Fruit fly (Drosophila melanogaster) whole organism, embryonic: ENCODE measurements around the gene CG2865.
A peak's percentile ranks its signal among the peaks of the same experiment; 100 is the strongest.

Source experiments
- Antp ChIP-seq: fragments of 200-800 bp; sonication (Bioruptor generic); optimal IDR thresholded peaks from 3 replicates; lab custom pipeline; 2016; ENCODE audit warnings: missing biosample characterization, missing genetic modification characterization
- Atf3 ChIP-seq: fragments of 200-800 bp; sonication (Bioruptor generic); optimal IDR thresholded peaks from 3 replicates; lab custom pipeline; 2016; ENCODE audit warnings: missing biosample characterization, missing genetic modification characterization
- Atf6 ChIP-seq: fragments of 200-800 bp; sonication (Bioruptor generic); IDR thresholded peaks from 2 replicates; pipeline ENCODE4 v1.3.6; 2022; ENCODE audit warnings: missing biosample characterization, missing genetic modification characterization
- BEAF-32 ChIP-seq: fragments of 200-800 bp; sonication (Bioruptor generic); optimal IDR thresholded peaks from 3 replicates; lab custom pipeline; 2017; ENCODE audit warnings: missing biosample characterization, missing genetic modification characterization, mild to moderate bottlenecking, moderate library complexity, missing genetic modification reagents
- Bgb ChIP-seq: fragments of 200-800 bp; sonication (Bioruptor generic); IDR thresholded peaks from 2 replicates; pipeline ENCODE4 v1.3.6; 2022; ENCODE audit warnings: missing biosample characterization, missing genetic modification characterization; ENCODE audit not compliant: partially characterized antibody
- CG11723 ChIP-seq: fragments of 200-800 bp; sonication (Bioruptor generic); optimal IDR thresholded peaks from 2 replicates; lab custom pipeline; 2017; ENCODE audit warnings: missing biosample characterization, mild to moderate bottlenecking, missing genetic modification characterization
- CG12155 ChIP-seq: fragments of 200-800 bp; sonication (Bioruptor generic); optimal IDR thresholded peaks from 3 replicates; lab custom pipeline; 2016; ENCODE audit warnings: missing biosample characterization, missing genetic modification characterization
- CG12219 ChIP-seq: fragments of 200-800 bp; sonication (Bioruptor generic); optimal IDR thresholded peaks from 3 replicates; lab custom pipeline; 2018; ENCODE audit warnings: missing biosample characterization, mild to moderate bottlenecking, missing genetic modification characterization
- CG12769 ChIP-seq: fragments of 200-800 bp; sonication (Bioruptor generic); optimal IDR thresholded peaks from 2 replicates; lab custom pipeline; 2019; ENCODE audit warnings: missing biosample characterization, mild to moderate bottlenecking, missing genetic modification characterization, moderate library complexity
- CG13287 ChIP-seq: fragments of 200-800 bp; sonication (Bioruptor generic); IDR thresholded peaks from 2 replicates; pipeline ENCODE4 v1.3.6; 2022; ENCODE audit warnings: missing biosample characterization, missing genetic modification characterization; ENCODE audit not compliant: partially characterized antibody
- CG14710 ChIP-seq: fragments of 200-800 bp; sonication (Bioruptor generic); optimal IDR thresholded peaks from 3 replicates; lab custom pipeline; 2019; ENCODE audit warnings: missing biosample characterization, mild to moderate bottlenecking, missing genetic modification characterization, moderate library complexity
- CG15514 ChIP-seq: fragments of 200-800 bp; sonication (Bioruptor generic); optimal IDR thresholded peaks from 3 replicates; lab custom pipeline; 2017; ENCODE audit warnings: missing biosample characterization, missing genetic modification characterization, mild to moderate bottlenecking, moderate library complexity, missing genetic modification reagents
- CG18476 ChIP-seq: fragments of 200-800 bp; sonication (Bioruptor generic); optimal IDR thresholded peaks from 2 replicates; lab custom pipeline; 2016; ENCODE audit warnings: missing biosample characterization, mild to moderate bottlenecking, missing genetic modification characterization
- CG2202 ChIP-seq: fragments of 200-800 bp; sonication (Bioruptor generic); optimal IDR thresholded peaks from 2 replicates; lab custom pipeline; 2018; ENCODE audit warnings: missing biosample characterization, mild to moderate bottlenecking, missing genetic modification characterization
- CG2889 ChIP-seq: fragments of 200-800 bp; sonication (Bioruptor generic); IDR thresholded peaks from 3 replicates; pipeline ENCODE4 v1.3.6; 2022; ENCODE audit warnings: missing biosample characterization, missing genetic modification characterization
- CG30020 ChIP-seq: fragments of 200-800 bp; optimal IDR thresholded peaks from 2 replicates; lab custom pipeline; 2019; ENCODE audit warnings: missing biosample characterization, mild to moderate bottlenecking, missing genetic modification characterization, moderate library complexity
- CG30403 ChIP-seq: fragments of 200-800 bp; sonication (Bioruptor generic); optimal IDR thresholded peaks from 3 replicates; lab custom pipeline; 2016; ENCODE audit warnings: missing biosample characterization, missing genetic modification characterization
- CG31441 ChIP-seq: fragments of 200-800 bp; sonication (Bioruptor generic); IDR thresholded peaks from 2 replicates; pipeline ENCODE4 v1.3.6; 2022; ENCODE audit warnings: missing biosample characterization, missing genetic modification characterization
- CG4282 ChIP-seq: fragments of 200-800 bp; sonication (Bioruptor generic); optimal IDR thresholded peaks from 2 replicates; lab custom pipeline; 2016; ENCODE audit warnings: missing biosample characterization, missing genetic modification characterization
- CG4424 ChIP-seq: fragments of 200-800 bp; sonication (Bioruptor generic); optimal IDR thresholded peaks from 3 replicates; lab custom pipeline; 2016; ENCODE audit warnings: missing biosample characterization, missing genetic modification characterization
- CG4820 ChIP-seq: fragments of 200-800 bp; sonication (Bioruptor generic); optimal IDR thresholded peaks from 3 replicates; lab custom pipeline; 2016; ENCODE audit warnings: missing biosample characterization, missing genetic modification characterization
- CG6689 ChIP-seq: fragments of 200-800 bp; sonication (Bioruptor generic); IDR thresholded peaks from 2 replicates; pipeline ENCODE4 v1.3.6; 2022; ENCODE audit warnings: missing biosample characterization, missing genetic modification characterization
- CHES-1-like ChIP-seq: fragments of 200-800 bp; sonication (Bioruptor generic); optimal IDR thresholded peaks from 2 replicates; lab custom pipeline; 2016; ENCODE audit warnings: missing biosample characterization, missing genetic modification characterization
- CkIIα-i1 ChIP-seq: fragments of 200-800 bp; sonication (Bioruptor generic); IDR thresholded peaks from 2 replicates; pipeline ENCODE4 v1.3.6; 2022; ENCODE audit warnings: missing biosample characterization, missing genetic modification characterization
- Doc3 ChIP-seq: fragments of 200-800 bp; sonication (Bioruptor generic); IDR thresholded peaks from 3 replicates; pipeline ENCODE4 v1.3.6; 2022; ENCODE audit warnings: missing biosample characterization, missing genetic modification characterization; ENCODE audit not compliant: partially characterized antibody
- Dref ChIP-seq: fragments of 200-800 bp; sonication (Bioruptor generic); IDR thresholded peaks from 2 replicates; pipeline ENCODE4 v1.3.6; 2022; ENCODE audit warnings: missing biosample characterization, missing genetic modification characterization
- E2f2 ChIP-seq: fragments of 200-800 bp; sonication (Bioruptor generic); IDR thresholded peaks from 2 replicates; pipeline ENCODE4 v1.3.6; 2022; ENCODE audit warnings: missing biosample characterization, missing genetic modification characterization
- HLH4C ChIP-seq: fragments of 200-800 bp; sonication (Bioruptor generic); IDR thresholded peaks from 3 replicates; pipeline ENCODE4 v1.3.6; 2022; ENCODE audit warnings: missing biosample characterization, missing genetic modification characterization; ENCODE audit not compliant: partially characterized antibody
- Hr78 ChIP-seq, 2 experiments: fragments of 200-800 bp in 1 of 2; fragments of >200 bp in 1 of 2; sonication (Bioruptor generic) in 1 of 2; optimal IDR thresholded peaks; 2 replicates each; lab custom pipeline; 2017 to 2019; ENCODE audit warnings: missing biosample characterization in 2 of 2, missing genetic modification characterization in 2 of 2, mild to moderate bottlenecking in 1 of 2, moderate library complexity in 1 of 2
- MBD-R2 ChIP-seq: fragments of 200-800 bp; sonication (Bioruptor generic); IDR thresholded peaks from 2 replicates; pipeline ENCODE4 v1.3.6; 2022; ENCODE audit warnings: missing biosample characterization, missing genetic modification characterization
- Mrtf ChIP-seq: fragments of 200-800 bp; sonication (Bioruptor generic); IDR thresholded peaks from 3 replicates; pipeline ENCODE4 v1.3.6; 2022; ENCODE audit warnings: missing biosample characterization, missing genetic modification characterization
- NC2β ChIP-seq: fragments of 200-800 bp; sonication (Bioruptor generic); optimal IDR thresholded peaks from 2 replicates; lab custom pipeline; 2016; ENCODE audit warnings: missing biosample characterization, missing genetic modification characterization
- Nf-YA ChIP-seq: fragments of 200-800 bp; sonication (Bioruptor generic); IDR thresholded peaks from 2 replicates; pipeline ENCODE4 v1.3.6; 2022; ENCODE audit warnings: missing biosample characterization, missing genetic modification characterization
- Opbp ChIP-seq: fragments of 200-800 bp; sonication (Bioruptor generic); IDR thresholded peaks from 3 replicates; pipeline ENCODE4 v1.3.6; 2022; ENCODE audit warnings: missing biosample characterization, missing genetic modification characterization; ENCODE audit not compliant: partially characterized antibody
- Spps ChIP-seq: fragments of 200-800 bp; sonication (Bioruptor generic); optimal IDR thresholded peaks from 2 replicates; lab custom pipeline; 2018; ENCODE audit warnings: missing biosample characterization, mild to moderate bottlenecking, missing genetic modification characterization
- ara ChIP-seq: fragments of 200-800 bp; sonication (Bioruptor generic); IDR thresholded peaks from 2 replicates; pipeline ENCODE4 v1.3.6; 2022; ENCODE audit warnings: missing biosample characterization, missing genetic modification characterization
- bab2 ChIP-seq: fragments of 200-800 bp; sonication (Bioruptor generic); optimal IDR thresholded peaks from 2 replicates; lab custom pipeline; 2016; ENCODE audit warnings: missing biosample characterization, missing genetic modification characterization
- bigmax ChIP-seq: fragments of 200-800 bp; sonication (Bioruptor generic); optimal IDR thresholded peaks from 2 replicates; lab custom pipeline; 2018; ENCODE audit warnings: missing biosample characterization, mild to moderate bottlenecking, missing genetic modification characterization
- chn ChIP-seq: fragments of 200-800 bp; sonication (Bioruptor generic); optimal IDR thresholded peaks from 2 replicates; lab custom pipeline; 2016; ENCODE audit warnings: missing biosample characterization, missing genetic modification characterization
- fd3F ChIP-seq: fragments of 200-800 bp; sonication (Bioruptor generic); optimal IDR thresholded peaks from 2 replicates; lab custom pipeline; 2018; ENCODE audit warnings: missing biosample characterization, mild to moderate bottlenecking, missing genetic modification characterization, moderate library complexity
- gsb-n ChIP-seq: fragments of 200-800 bp; sonication (Bioruptor generic); optimal IDR thresholded peaks from 3 replicates; lab custom pipeline; 2018; ENCODE audit warnings: missing biosample characterization, mild to moderate bottlenecking, missing genetic modification characterization
- insv ChIP-seq, 2 experiments: fragments of 200-800 bp; sonication (Bioruptor generic); optimal IDR thresholded peaks; 3 replicates each; lab custom pipeline; 2016 to 2018; ENCODE audit warnings: missing biosample characterization in 2 of 2, missing genetic modification characterization in 2 of 2
- luna ChIP-seq: fragments of 200-800 bp; sonication (Bioruptor generic); optimal IDR thresholded peaks from 2 replicates; lab custom pipeline; 2016; ENCODE audit warnings: missing biosample characterization, missing genetic modification characterization
- p53 ChIP-seq: fragments of 200-800 bp; sonication (Bioruptor generic); optimal IDR thresholded peaks from 2 replicates; lab custom pipeline; 2016; ENCODE audit warnings: missing biosample characterization, missing genetic modification characterization
- ro ChIP-seq: fragments of 200-800 bp; sonication (Bioruptor generic); IDR thresholded peaks from 2 replicates; pipeline ENCODE4 v1.3.6; 2022; ENCODE audit warnings: missing biosample characterization, missing genetic modification characterization
- sim ChIP-seq: fragments of 200-800 bp; sonication (Bioruptor generic); IDR thresholded peaks from 2 replicates; pipeline ENCODE4 v1.3.6; 2022; ENCODE audit warnings: missing biosample characterization, missing genetic modification characterization
- slp2 ChIP-seq: fragments of 200-800 bp; sonication (Bioruptor generic); optimal IDR thresholded peaks from 2 replicates; lab custom pipeline; 2016; ENCODE audit warnings: missing biosample characterization, missing genetic modification characterization
- sna ChIP-seq: fragments of 200-800 bp; sonication (Bioruptor generic); IDR thresholded peaks from 2 replicates; pipeline ENCODE4 v1.3.6; 2022; ENCODE audit warnings: missing biosample characterization, missing genetic modification characterization; ENCODE audit not compliant: partially characterized antibody
- stwl ChIP-seq: fragments of 200-800 bp; sonication (Bioruptor generic); optimal IDR thresholded peaks from 3 replicates; lab custom pipeline; 2018; ENCODE audit warnings: missing biosample characterization, mild to moderate bottlenecking, missing genetic modification characterization, moderate library complexity
- tap ChIP-seq: fragments of 200-800 bp; optimal IDR thresholded peaks from 3 replicates; lab custom pipeline; 2019; ENCODE audit warnings: missing biosample characterization, mild to moderate bottlenecking, missing genetic modification characterization, moderate library complexity
- unpg ChIP-seq: fragments of 200-800 bp; sonication (Bioruptor generic); optimal IDR thresholded peaks from 3 replicates; lab custom pipeline; 2018; ENCODE audit warnings: missing biosample characterization, mild to moderate bottlenecking, missing genetic modification characterization, moderate library complexity

CG2865 gene

dm6 chrX:2251688-2252087 lies 41.5 kb downstream of the CG2865 start, which contains the start of gene CG3191 (continued):
- TF ChIP-seq CG2202: no peak
- no peak for TF ChIP-seq CG6689 (GFP tag; lab: Robert Waterston, UW)
- no peak for TF ChIP-seq bigmax (GFP tag; lab: Kevin White, UChicago)
- no peak for TF ChIP-seq chn (GFP tag; lab: Kevin White, UChicago)
- TF ChIP-seq CHES-1-like (GFP tag; lab: Kevin White, UChicago): no peak
- TF ChIP-seq CG12155 (GFP tag; lab: Kevin White, UChicago): no peak
- no peak for TF ChIP-seq CG30020 (tag; lab: Kevin White, UChicago)
- no peak for TF ChIP-seq Bgb (GFP tag; lab: Robert Waterston, UW)
- TF ChIP-seq gsb-n (tag; lab: Kevin White, UChicago): no peak
- peak; percentile 61 for TF ChIP-seq E2f2 (GFP tag; lab: Robert Waterston, UW)
- TF ChIP-seq p53 (GFP tag; lab: Kevin White, UChicago): no peak
- no peak for TF ChIP-seq Mrtf (GFP tag; lab: Robert Waterston, UW)
- TF ChIP-seq CG4424 (GFP tag; lab: Kevin White, UChicago): no peak
- no peak for TF ChIP-seq CG11723
- TF ChIP-seq sim (GFP tag; lab: Robert Waterston, UW): no peak
- no peak for TF ChIP-seq insv (GFP tag; optimal IDR thresholded peaks at IDR 0.05; lab: Kevin White, UChicago)
- TF ChIP-seq CG15514 (GFP tag; lab: Kevin White, UChicago): no peak
- TF ChIP-seq CG4282 (GFP tag; lab: Kevin White, UChicago): no peak
- no peak for TF ChIP-seq slp2 (GFP tag; lab: Kevin White, UChicago)
- TF ChIP-seq CG13287 (GFP tag; lab: Robert Waterston, UW): peak; percentile 40
- TF ChIP-seq Dref (GFP tag; lab: Robert Waterston, UW): peak; percentile 64
- peak; percentile 31 for TF ChIP-seq BEAF-32 (GFP tag; lab: Kevin White, UChicago)
- TF ChIP-seq Atf6 (GFP tag; lab: Robert Waterston, UW): no peak
- TF ChIP-seq tap (tag; lab: Kevin White, UChicago): no peak
- no peak for TF ChIP-seq CG12219
- TF ChIP-seq CG18476 (GFP tag; lab: Kevin White, UChicago): no peak
- TF ChIP-seq CG31441 (GFP tag; lab: Robert Waterston, UW): no peak
- no peak for TF ChIP-seq CG30403 (GFP tag; lab: Kevin White, UChicago)
- TF ChIP-seq luna (GFP tag; lab: Kevin White, UChicago): no peak
- TF ChIP-seq CG4820: no peak
- TF ChIP-seq Antp (GFP tag; lab: Kevin White, UChicago): no peak
- no peak for TF ChIP-seq Atf3 (GFP tag; lab: Kevin White, UChicago)
- TF ChIP-seq CkIIα-i1 (GFP tag; lab: Robert Waterston, UW): no peak
- TF ChIP-seq fd3F (GFP tag; lab: Kevin White, UChicago): no peak
- no peak for TF ChIP-seq unpg (GFP tag; lab: Kevin White, UChicago)
- no peak for TF ChIP-seq Hr78 (GFP tag; optimal IDR thresholded peaks at IDR 0.05; lab: Kevin White, UChicago)
- no peak for TF ChIP-seq bab2 (GFP tag; lab: Kevin White, UChicago)
- no peak for TF ChIP-seq ro (GFP tag; lab: Robert Waterston, UW)
- TF ChIP-seq Nf-YA (GFP tag; lab: Robert Waterston, UW): no peak
- TF ChIP-seq Spps (tag; lab: Kevin White, UChicago): no peak
- no peak for TF ChIP-seq stwl (tag; lab: Kevin White, UChicago)
- 0 out of 2 replicates have a peak, but pooled peaks have one; percentile 2 for TF ChIP-seq MBD-R2 (GFP tag; lab: Robert Waterston, UW)
- no peak for TF ChIP-seq ara (GFP tag; lab: Robert Waterston, UW)
- no peak for TF ChIP-seq CG14710 (tag; lab: Kevin White, UChicago)
- no peak for TF ChIP-seq CG2889 (GFP tag; lab: Robert Waterston, UW)
- no peak for TF ChIP-seq HLH4C (GFP tag; lab: Robert Waterston, UW)
- no peak for TF ChIP-seq CG12769 (tag; lab: Kevin White, UChicago)
- no peak for TF ChIP-seq NC2β (GFP tag; lab: Kevin White, UChicago)
- TF ChIP-seq sna (GFP tag; lab: Robert Waterston, UW): 0 out of 2 replicates have a peak, but pooled peaks have one; percentile 37
- TF ChIP-seq Opbp (GFP tag; lab: Robert Waterston, UW): peak; percentile 51; the same call in 1 of the 3 replicates
- TF ChIP-seq Doc3 (GFP tag; lab: Robert Waterston, UW): no peak
